Fruit fly (Drosophila melanogaster): ENCODE data around the gene Hsp70Ba.
"Not testable (repeated sequence)": the region's sequence is repeated elsewhere in the genome, so short reads cannot be mapped to it uniquely, and the experiment has no call there.

The Hsp70Ba gene

DNA sequence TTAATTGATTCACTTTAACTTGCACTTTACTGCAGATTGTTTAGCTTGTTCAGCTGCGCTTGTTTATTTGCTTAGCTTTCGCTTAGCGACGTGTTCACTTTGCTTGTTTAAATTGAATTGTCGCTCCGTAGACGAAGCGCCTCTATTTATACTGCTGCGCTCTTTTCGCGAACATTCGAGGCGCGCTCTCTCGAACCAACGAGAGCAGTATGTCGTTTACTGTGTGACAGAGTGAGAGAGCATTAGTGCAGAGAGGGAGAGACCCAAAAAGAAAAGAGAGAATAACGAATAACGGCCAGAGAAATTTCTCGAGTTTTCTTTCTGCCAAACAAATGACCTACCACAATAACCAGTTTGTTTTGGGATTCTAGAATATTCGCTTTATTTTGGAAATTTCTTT lies at the start of gene Hsp70Ba:
Gene Hsp70Ba, minus strand, starts transcription at position 102 of the 400 bp plus-strand sequence.
- TF ChIP-seq CG11617, bab1, Mnt (GFP tag; optimal IDR thresholded peaks at IDR 0.05): not testable (repeated sequence)

DNA sequence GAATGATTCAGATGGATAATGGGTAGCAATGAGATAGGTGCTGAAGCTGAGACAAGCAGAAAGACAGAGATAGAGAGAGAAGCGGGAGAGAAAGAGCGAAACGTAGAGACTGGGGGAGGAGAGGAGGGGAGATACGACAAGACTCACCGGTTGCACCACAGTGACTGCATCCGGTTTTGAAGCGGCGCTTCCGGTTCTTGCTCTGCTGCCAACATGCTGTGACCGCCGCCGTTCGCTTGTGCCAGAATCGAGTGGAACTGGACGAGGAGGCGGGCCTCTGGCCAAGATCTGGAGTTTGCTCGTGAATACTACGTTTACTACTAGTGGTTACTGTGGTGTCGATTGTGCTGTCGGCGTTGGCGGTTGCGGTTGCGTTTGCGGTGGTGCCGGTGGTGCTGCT lies 47.4 kb upstream of the Hsp70Ba start:
- TF ChIP-seq CG12768 (GFP tag; optimal IDR thresholded peaks at IDR 0.05): no peak
- no peak for TF ChIP-seq cic (GFP tag; optimal IDR thresholded peaks at IDR 0.05)
- TF ChIP-seq CG5204 (GFP tag; optimal IDR thresholded peaks at IDR 0.05): no peak
- TF ChIP-seq CG33017 (tag; optimal IDR thresholded peaks at IDR 0.05): no peak
- TF ChIP-seq pad (GFP tag; optimal IDR thresholded peaks at IDR 0.05): no peak
- TF ChIP-seq Mnt (GFP tag; optimal IDR thresholded peaks at IDR 0.05): no peak
- no peak for TF ChIP-seq Crg-1 (GFP tag; optimal IDR thresholded peaks at IDR 0.05)
- no peak for TF ChIP-seq CG7045 (GFP tag; optimal IDR thresholded peaks at IDR 0.05)
- no peak for TF ChIP-seq tj (GFP tag; optimal IDR thresholded peaks at IDR 0.05)
- no peak for TF ChIP-seq CG7101 (tag; optimal IDR thresholded peaks at IDR 0.05)
- TF ChIP-seq toe (GFP tag; optimal IDR thresholded peaks at IDR 0.05): no peak
- no peak for TF ChIP-seq Clk (GFP tag; optimal IDR thresholded peaks at IDR 0.05)
- no peak for TF ChIP-seq cnc (optimal IDR thresholded peaks at IDR 0.05)
- no peak for TF ChIP-seq bab1 (GFP tag; optimal IDR thresholded peaks at IDR 0.05)
- TF ChIP-seq Hr96 (GFP tag; optimal IDR thresholded peaks at IDR 0.05): no peak

DNA sequence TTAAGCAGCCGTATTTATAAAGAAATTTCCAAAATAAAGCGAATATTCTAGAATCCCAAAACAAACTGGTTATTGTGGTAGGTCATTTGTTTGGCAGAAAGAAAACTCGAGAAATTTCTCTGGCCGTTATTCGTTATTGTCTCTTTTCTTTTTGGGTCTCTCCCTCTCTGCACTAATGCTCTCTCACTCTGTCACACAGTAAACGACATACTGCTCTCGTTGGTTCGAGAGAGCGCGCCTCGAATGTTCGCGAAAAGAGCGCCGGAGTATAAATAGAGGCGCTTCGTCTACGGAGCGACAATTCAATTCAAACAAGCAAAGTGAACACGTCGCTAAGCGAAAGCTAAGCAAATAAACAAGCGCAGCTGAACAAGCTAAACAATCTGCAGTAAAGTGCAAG lies 41.2 kb upstream of the Hsp70Ba start, which contains the start of gene Hsp70Bc:
Gene Hsp70Bc, plus strand, starts transcription at position 301 of the 400 bp plus-strand sequence.
- TF ChIP-seq ovo (GFP tag; optimal IDR thresholded peaks at IDR 0.05); bab1 (GFP tag; optimal IDR thresholded peaks at IDR 0.05); kay (GFP tag; ENCODE audit: borderline replicate concordance): not testable (repeated sequence)

DNA sequence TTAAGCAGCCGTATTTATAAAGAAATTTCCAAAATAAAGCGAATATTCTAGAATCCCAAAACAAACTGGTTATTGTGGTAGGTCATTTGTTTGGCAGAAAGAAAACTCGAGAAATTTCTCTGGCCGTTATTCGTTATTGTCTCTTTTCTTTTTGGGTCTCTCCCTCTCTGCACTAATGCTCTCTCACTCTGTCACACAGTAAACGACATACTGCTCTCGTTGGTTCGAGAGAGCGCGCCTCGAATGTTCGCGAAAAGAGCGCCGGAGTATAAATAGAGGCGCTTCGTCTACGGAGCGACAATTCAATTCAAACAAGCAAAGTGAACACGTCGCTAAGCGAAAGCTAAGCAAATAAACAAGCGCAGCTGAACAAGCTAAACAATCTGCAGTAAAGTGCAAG lies 37.9 kb upstream of the Hsp70Ba start, which contains the start of gene Hsp70Bb:
Gene Hsp70Bb, plus strand, starts transcription at position 301 of the 400 bp plus-strand sequence.
- not testable (repeated sequence) for TF ChIP-seq ovo (GFP tag; optimal IDR thresholded peaks at IDR 0.05); cnc (optimal IDR thresholded peaks at IDR 0.05); CG11617 (GFP tag; optimal IDR thresholded peaks at IDR 0.05)

DNA sequence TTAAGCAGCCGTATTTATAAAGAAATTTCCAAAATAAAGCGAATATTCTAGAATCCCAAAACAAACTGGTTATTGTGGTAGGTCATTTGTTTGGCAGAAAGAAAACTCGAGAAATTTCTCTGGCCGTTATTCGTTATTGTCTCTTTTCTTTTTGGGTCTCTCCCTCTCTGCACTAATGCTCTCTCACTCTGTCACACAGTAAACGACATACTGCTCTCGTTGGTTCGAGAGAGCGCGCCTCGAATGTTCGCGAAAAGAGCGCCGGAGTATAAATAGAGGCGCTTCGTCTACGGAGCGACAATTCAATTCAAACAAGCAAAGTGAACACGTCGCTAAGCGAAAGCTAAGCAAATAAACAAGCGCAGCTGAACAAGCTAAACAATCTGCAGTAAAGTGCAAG lies 34.6 kb upstream of the Hsp70Ba start, which contains the start of gene Hsp70Bbb:
Gene Hsp70Bbb, plus strand, starts transcription at position 301 of the 400 bp plus-strand sequence.
- TF ChIP-seq CG7101 (tag; optimal IDR thresholded peaks at IDR 0.05); cnc (optimal IDR thresholded peaks at IDR 0.05); Clk (GFP tag; optimal IDR thresholded peaks at IDR 0.05): not testable (repeated sequence)

DNA sequence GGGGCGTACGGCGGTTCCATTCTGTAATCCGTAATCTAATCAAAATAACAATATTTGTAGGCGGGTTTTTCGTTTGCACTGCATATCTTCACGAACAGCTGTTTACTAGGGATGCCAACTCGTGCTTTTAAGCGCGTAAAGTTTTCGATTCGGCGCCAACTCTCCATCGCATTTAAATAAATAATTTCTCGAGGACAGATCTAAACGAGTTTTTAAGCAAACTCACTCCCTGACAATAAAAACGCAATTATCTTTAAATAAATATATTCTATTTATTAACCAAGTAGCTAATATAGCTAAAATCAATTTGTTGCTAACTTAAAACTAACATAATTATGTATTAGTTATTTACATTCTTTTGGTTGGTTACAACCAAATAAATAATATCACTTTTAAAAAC lies 2.4 kb downstream of the Hsp70Ba start, which contains the start of gene CG5608:
Gene CG5608, minus strand, starts transcription at position 101 of the 400 bp plus-strand sequence.
- TF ChIP-seq pad (GFP tag; optimal IDR thresholded peaks at IDR 0.05); CG14711 (tag; optimal IDR thresholded peaks at IDR 0.05); Hr96 (GFP tag; optimal IDR thresholded peaks at IDR 0.05): not testable (repeated sequence)

DNA sequence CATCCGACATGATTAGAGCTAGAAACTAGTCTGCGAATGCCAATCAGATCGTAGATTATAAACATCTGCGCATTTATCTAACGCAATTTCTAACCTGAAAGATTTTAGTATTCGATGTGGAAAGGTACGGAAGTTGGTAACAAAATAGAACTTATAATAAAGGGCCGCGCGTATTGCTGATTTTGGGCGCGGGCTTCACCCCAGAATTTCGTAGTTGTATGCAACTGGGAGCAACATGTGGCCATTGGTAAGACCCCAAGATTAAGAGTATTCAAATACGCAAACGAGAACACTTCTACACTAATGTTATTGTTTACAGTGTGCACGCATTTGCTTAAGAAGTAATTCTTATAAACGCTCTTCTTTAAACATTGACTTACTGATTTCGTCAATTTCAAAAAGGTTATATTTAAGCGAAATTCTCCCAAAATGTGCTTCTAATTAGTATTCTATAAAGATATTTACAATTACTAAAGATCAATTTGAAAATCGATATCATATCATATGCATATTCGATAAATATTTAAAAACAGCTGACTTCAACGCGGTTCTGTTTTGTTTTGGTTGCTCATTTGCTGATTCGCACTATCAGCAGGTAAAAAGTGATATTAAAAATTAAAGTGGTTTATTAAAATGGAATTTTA lies 7.6 kb downstream of the Hsp70Ba start, which contains the start of the genes CG5961 and Polr3C:
Gene CG5961, minus strand, starts transcription at position 416 of the 644 bp plus-strand sequence.
Gene Polr3C, plus strand, starts transcription at position 536 of the 644 bp plus-strand sequence.
- TF ChIP-seq bab1 (GFP tag; optimal IDR thresholded peaks at IDR 0.05): peak; percentile 49
- no peak for TF ChIP-seq CG14711 (tag; optimal IDR thresholded peaks at IDR 0.05)
- peak; percentile 85 for TF ChIP-seq tj (GFP tag; optimal IDR thresholded peaks at IDR 0.05)
- TF ChIP-seq cic (GFP tag; optimal IDR thresholded peaks at IDR 0.05): peak; percentile 39
- no peak for TF ChIP-seq CG12768 (GFP tag; optimal IDR thresholded peaks at IDR 0.05)
- TF ChIP-seq CG7101 (tag; optimal IDR thresholded peaks at IDR 0.05): peak; percentile 16
- TF ChIP-seq Mnt (GFP tag; optimal IDR thresholded peaks at IDR 0.05): peak; percentile 82

DNA sequence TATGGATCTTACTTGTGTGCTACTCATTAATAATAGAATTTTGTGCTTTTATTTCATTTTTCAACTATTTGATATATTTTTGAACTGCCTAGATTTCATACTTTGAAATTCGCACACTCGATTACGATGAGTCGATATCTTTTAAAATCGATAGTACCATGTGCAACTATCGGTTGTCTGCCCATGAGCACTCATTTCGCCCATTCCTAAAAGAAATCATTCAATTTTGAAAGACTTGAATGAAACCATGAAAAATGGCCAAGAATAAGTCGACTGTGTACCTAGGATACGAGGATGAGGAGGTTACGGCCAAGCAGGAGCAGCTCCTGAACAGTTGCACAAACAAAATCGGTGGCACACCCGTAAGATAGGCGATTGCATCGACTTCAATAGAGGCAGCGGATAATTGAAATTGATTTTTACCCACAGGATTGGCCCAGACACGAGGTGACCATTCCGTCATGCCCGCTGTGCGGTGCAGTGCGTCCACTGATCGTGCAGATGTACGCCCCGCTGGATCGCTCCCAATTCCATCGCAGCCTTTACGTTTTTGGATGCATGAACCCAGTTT lies 11.1 kb downstream of the Hsp70Ba start, which contains the start of gene trus:
Gene trus, plus strand, starts transcription at position 204 of the 571 bp plus-strand sequence.
- TF ChIP-seq bab1 (GFP tag; optimal IDR thresholded peaks at IDR 0.05) (peak; percentile 64), Mnt (GFP tag; optimal IDR thresholded peaks at IDR 0.05) (peak; percentile 84), CG7101 (tag; optimal IDR thresholded peaks at IDR 0.05) (peak; percentile 10), Hr96 (GFP tag; optimal IDR thresholded peaks at IDR 0.05) (no peak), cnc (optimal IDR thresholded peaks at IDR 0.05) (no peak)
